Worm (Caenorhabditis elegans): ENCODE results near the gene cyp-33C9.
"Not testable (repeated sequence)": the region's sequence is repeated elsewhere in the genome, so short reads cannot be mapped to it uniquely, and the experiment has no call there.

Gene cyp-33C9

ce11 chrV:3105810-3106209 lies 11.4 kb upstream of the cyp-33C9 start, which contains the start of gene str-69:
TSS of gene str-69 (minus strand) at chrV:3105910.
- TF ChIP-seq tbx-8 (GFP tag; optimal IDR thresholded peaks at IDR 0.05) = no peak
- no peak for TF ChIP-seq mab-5 (tag; optimal IDR thresholded peaks at IDR 0.05)
- TF ChIP-seq zip-8 (tag; optimal IDR thresholded peaks at IDR 0.05) = no peak
- TF ChIP-seq ham-2 (GFP tag; optimal IDR thresholded peaks at IDR 0.05) = no peak
- no peak for TF ChIP-seq M03D4.4 (tag; optimal IDR thresholded peaks at IDR 0.05)
- no peak for TF ChIP-seq unc-62 (GFP tag; optimal IDR thresholded peaks at IDR 0.05)
- no peak for TF ChIP-seq cnd-1 (tag; optimal IDR thresholded peaks at IDR 0.05)
- no peak for TF ChIP-seq nhr-76 (tag; optimal IDR thresholded peaks at IDR 0.05)
- no peak for TF ChIP-seq nhr-28 (tag; optimal IDR thresholded peaks at IDR 0.05)
- no peak for TF ChIP-seq lin-32 (GFP tag; optimal IDR thresholded peaks at IDR 0.05)
- TF ChIP-seq nhr-2 (tag; optimal IDR thresholded peaks at IDR 0.05) = no peak
- no peak for TF ChIP-seq sptf-1 (tag; optimal IDR thresholded peaks at IDR 0.05)
- no peak for TF ChIP-seq unc-120 (tag; optimal IDR thresholded peaks at IDR 0.05; ENCODE audit: poor library complexity, severe bottlenecking)
- TF ChIP-seq nhr-12 (tag; optimal IDR thresholded peaks at IDR 0.05) = no peak
- no peak for TF ChIP-seq ceh-39 (tag; optimal IDR thresholded peaks at IDR 0.05)
- no peak for TF ChIP-seq elt-3 (tag; optimal IDR thresholded peaks at IDR 0.05)

- TF ChIP-seq ham-2 (GFP tag; optimal IDR thresholded peaks at IDR 0.05) (no peak), mep-1 (tag; optimal IDR thresholded peaks at IDR 0.05) (no peak), unc-39 (tag; optimal IDR thresholded peaks at IDR 0.05) (no peak), unc-120 (tag; optimal IDR thresholded peaks at IDR 0.05; ENCODE audit: poor library complexity, severe bottlenecking) (no peak), tbx-8 (GFP tag; optimal IDR thresholded peaks at IDR 0.05) (no peak), nhr-12 (tag; optimal IDR thresholded peaks at IDR 0.05) (no peak), sptf-1 (tag; optimal IDR thresholded peaks at IDR 0.05) (no peak), nhr-2 (tag; optimal IDR thresholded peaks at IDR 0.05) (no peak), nhr-76 (tag; optimal IDR thresholded peaks at IDR 0.05) (no peak), pha-4 (tag; optimal IDR thresholded peaks at IDR 0.05) (no peak), unc-62 (GFP tag; optimal IDR thresholded peaks at IDR 0.05) (no peak), mab-5 (tag; optimal IDR thresholded peaks at IDR 0.05) (no peak), bed-3 (GFP tag; optimal IDR thresholded peaks at IDR 0.05) (no peak)
Observed at ce11 chrV:3104134-3104533, 9.8 kb upstream of the cyp-33C9 start, which contains the start of gene str-66. TSS of gene str-66 (minus strand) at chrV:3104234.

- not testable (repeated sequence) for TF ChIP-seq mep-1 (tag; optimal IDR thresholded peaks at IDR 0.05); tbx-8 (GFP tag; optimal IDR thresholded peaks at IDR 0.05); unc-39 (tag; optimal IDR thresholded peaks at IDR 0.05)
Observed at ce11 chrV:3102049-3102448, 7.7 kb upstream of the cyp-33C9 start, which contains the start of gene Y73C8C.4. TSS of gene Y73C8C.4 (minus strand) at chrV:3102149.

- TF ChIP-seq elt-3 (tag; optimal IDR thresholded peaks at IDR 0.05) = no peak
- no peak for TF ChIP-seq zip-8 (tag; optimal IDR thresholded peaks at IDR 0.05)
Observed at ce11 chrV:3100527-3100926, 6.2 kb upstream of the cyp-33C9 start.

ce11 chrV:3088768-3089167 lies 5.6 kb downstream of the cyp-33C9 start, which contains the start of gene acs-21:
TSS of gene acs-21 (plus strand) at chrV:3089068.
- no peak for TF ChIP-seq ceh-83 (GFP tag; optimal IDR thresholded peaks at IDR 0.05)
- no peak for TF ChIP-seq mep-1 (tag; optimal IDR thresholded peaks at IDR 0.05)
- no peak for TF ChIP-seq tbx-8 (GFP tag; optimal IDR thresholded peaks at IDR 0.05)
- TF ChIP-seq ceh-43 (GFP tag; optimal IDR thresholded peaks at IDR 0.05) = no peak
- no peak for TF ChIP-seq nhr-2 (tag; optimal IDR thresholded peaks at IDR 0.05)
- TF ChIP-seq unc-39 (tag; optimal IDR thresholded peaks at IDR 0.05) = no peak
- TF ChIP-seq blmp-1 (tag; optimal IDR thresholded peaks at IDR 0.05) = no peak
- no peak for TF ChIP-seq ztf-11 (tag; optimal IDR thresholded peaks at IDR 0.05)
- TF ChIP-seq elt-3 (tag; optimal IDR thresholded peaks at IDR 0.05) = no peak
- TF ChIP-seq nhr-76 (tag; optimal IDR thresholded peaks at IDR 0.05) = no peak

ce11 chrV:3086260-3086659 lies 8.1 kb downstream of the cyp-33C9 start, which contains the start of gene srt-8:
TSS of gene srt-8 (plus strand) at chrV:3086560.
- TF ChIP-seq nhr-237 (tag; optimal IDR thresholded peaks at IDR 0.05) (no peak), nhr-2 (tag; optimal IDR thresholded peaks at IDR 0.05) (no peak), unc-62 (GFP tag; optimal IDR thresholded peaks at IDR 0.05) (no peak), snpc-4 (tag; optimal IDR thresholded peaks at IDR 0.05) (no peak), sptf-1 (tag; optimal IDR thresholded peaks at IDR 0.05) (no peak), bed-3 (GFP tag; optimal IDR thresholded peaks at IDR 0.05) (no peak), nhr-12 (tag; optimal IDR thresholded peaks at IDR 0.05) (no peak), elt-3 (tag; optimal IDR thresholded peaks at IDR 0.05) (no peak), unc-120 (tag; optimal IDR thresholded peaks at IDR 0.05; ENCODE audit: poor library complexity, severe bottlenecking) (no peak)

- TF ChIP-seq bed-3 (GFP tag; optimal IDR thresholded peaks at IDR 0.05) (no peak), mab-5 (tag; optimal IDR thresholded peaks at IDR 0.05) (no peak), nhr-2 (tag; optimal IDR thresholded peaks at IDR 0.05) (no peak), tbx-8 (GFP tag; optimal IDR thresholded peaks at IDR 0.05) (no peak)
Observed at ce11 chrV:3081471-3081870, 12.9 kb downstream of the cyp-33C9 start, which contains the start of gene srt-7. TSS of gene srt-7 (plus strand) at chrV:3081771.

Data from whole organism, mixed stage, embryonic.